Fruit fly (Drosophila melanogaster) whole organism, pupa: ENCODE data around the gene CG32181.

Source experiments
- CG10348 ChIP-seq: fragments of 200-800 bp; sonication (Bioruptor generic); IDR thresholded peaks from 2 replicates; pipeline ENCODE4 v1.3.6; 2022; ENCODE audit warnings: missing biosample characterization, missing genetic modification characterization
- CG15710 ChIP-seq: fragments of 200-800 bp; sonication (Bioruptor generic); optimal IDR thresholded peaks from 2 replicates; lab custom pipeline; 2018; ENCODE audit warnings: missing biosample characterization, mild to moderate bottlenecking, missing genetic modification characterization, moderate library complexity

The CG32181 gene

dm6 chr3L:17808597-17809213, 49.2 kb downstream of the CG32181 start, which contains the start of gene CG32191:
Gene CG32191 (minus strand): TSS chr3L:17809146.
- TF ChIP-seq CG15710 (tag; lab: Kevin White, UChicago): no peak
- no peak for TF ChIP-seq CG10348
